Fruit fly (Drosophila melanogaster): ENCODE data around the gene CG6761.
A peak's percentile ranks its signal among the peaks of the same experiment; 100 is the strongest.

The CG6761 gene

DNA sequence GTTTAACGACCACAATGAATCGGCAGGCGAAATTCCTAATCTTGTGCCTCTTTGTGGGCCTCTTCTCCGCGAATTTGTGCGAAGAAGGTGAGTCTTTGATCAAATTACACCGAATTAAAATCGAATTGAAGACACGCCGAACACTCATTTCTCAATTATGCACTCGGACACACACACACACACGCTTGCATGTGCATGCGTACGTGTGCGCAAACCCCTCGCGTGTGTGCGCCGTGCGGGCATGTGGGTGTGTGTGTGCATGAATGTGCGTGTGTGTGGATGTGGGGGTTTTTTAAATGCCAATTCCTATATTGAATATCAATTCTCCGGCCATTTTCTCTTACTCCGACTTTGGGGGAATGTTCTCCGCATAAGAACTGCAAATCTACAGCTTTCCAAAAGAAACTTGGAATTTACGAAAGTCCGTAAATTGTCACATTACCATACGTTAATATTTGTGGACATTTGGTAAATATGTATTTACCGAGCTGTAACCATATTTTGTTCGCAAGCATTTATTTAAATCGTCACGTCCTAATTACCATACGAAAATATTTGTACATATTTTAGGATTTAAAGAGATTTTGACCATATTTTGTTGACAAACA lies 11.2 kb upstream of the CG6761 start (continued):
- TF ChIP-seq Chrac-16 (GFP tag; optimal IDR thresholded peaks at IDR 0.05) (no peak), chinmo (GFP tag; IDR thresholded peaks at IDR 0.05; ENCODE audit: partially characterized antibody) (peak; percentile 93; the same call in 3 of the 4 replicates), CG15479 (GFP tag; optimal IDR thresholded peaks at IDR 0.05) (peak; percentile 64), sug (tag; optimal IDR thresholded peaks at IDR 0.05) (no peak), Rfx (GFP tag; IDR thresholded peaks at IDR 0.05) (no peak; the same call in 1 of the 2 replicates), CG17802 (tag; optimal IDR thresholded peaks at IDR 0.05) (no peak), Spps (tag; optimal IDR thresholded peaks at IDR 0.05) (no peak), inv (GFP tag; IDR thresholded peaks at IDR 0.05; ENCODE audit: partially characterized antibody) (no peak), her (GFP tag; optimal IDR thresholded peaks at IDR 0.05) (no peak), CG7987 (GFP tag; optimal IDR thresholded peaks at IDR 0.05) (no peak), Sry-δ (GFP tag; optimal IDR thresholded peaks at IDR 0.05) (no peak), CrebB (tag; optimal IDR thresholded peaks at IDR 0.05) (no peak), sqz (GFP tag; optimal IDR thresholded peaks at IDR 0.05) (no peak), CG8388 (GFP tag; optimal IDR thresholded peaks at IDR 0.05) (no peak), sisA (GFP tag; IDR thresholded peaks at IDR 0.05) (no peak), odd (GFP tag; optimal IDR thresholded peaks at IDR 0.05) (no peak), PHDP (tag; optimal IDR thresholded peaks at IDR 0.05) (no peak), CG17385 (GFP tag; optimal IDR thresholded peaks at IDR 0.05) (no peak), Jarid2 (GFP tag; optimal IDR thresholded peaks at IDR 0.05) (no peak), Dll (GFP tag; IDR thresholded peaks at IDR 0.05; ENCODE audit: partially characterized antibody) (0 out of 4 replicates have a peak, but pooled peaks have one; percentile 26), CG14667 (GFP tag; IDR thresholded peaks at IDR 0.05) (no peak), CG13775 (GFP tag; optimal IDR thresholded peaks at IDR 0.05) (no peak), CG12299 (tag; optimal IDR thresholded peaks at IDR 0.05) (no peak), cwo (GFP tag; optimal IDR thresholded peaks at IDR 0.05) (no peak), Bgb (GFP tag; IDR thresholded peaks at IDR 0.05; ENCODE audit: partially characterized antibody) (no peak), Bteb2 (GFP tag; optimal IDR thresholded peaks at IDR 0.05) (no peak), CG31388 (GFP tag; optimal IDR thresholded peaks at IDR 0.05) (no peak), CG7372 (GFP tag; IDR thresholded peaks at IDR 0.05) (no peak), Hsf (GFP tag; optimal IDR thresholded peaks at IDR 0.05) (no peak), nom (GFP tag; optimal IDR thresholded peaks at IDR 0.05) (peak; percentile 14), CG12659 (GFP tag; optimal IDR thresholded peaks at IDR 0.05) (no peak), Hr39 (optimal IDR thresholded peaks at IDR 0.05) (peak; percentile 95), E2f1 (GFP tag; IDR thresholded peaks at IDR 0.05) (no peak), CG4404 (GFP tag; IDR thresholded peaks at IDR 0.05) (no peak), gfzf (GFP tag; optimal IDR thresholded peaks at IDR 0.05) (no peak), Side (GFP tag; optimal IDR thresholded peaks at IDR 0.05) (no peak), CG33213 (GFP tag; optimal IDR thresholded peaks at IDR 0.05) (no peak), CG2712 (tag; optimal IDR thresholded peaks at IDR 0.05) (no peak), CG11456 (GFP tag; IDR thresholded peaks at IDR 0.05) (no peak), YL-1 (GFP tag; optimal IDR thresholded peaks at IDR 0.05) (peak; percentile 71), grau (tag; optimal IDR thresholded peaks at IDR 0.05) (no peak), Dad (GFP tag; optimal IDR thresholded peaks at IDR 0.05) (no peak), wdn (GFP tag; IDR thresholded peaks at IDR 0.05) (no peak), H2.0 (GFP tag; IDR thresholded peaks at IDR 0.05) (no peak), schlank (tag; optimal IDR thresholded peaks at IDR 0.05) (no peak), Trl (optimal IDR thresholded peaks at IDR 0.05) (peak in 1 of 2 experiments; percentile 29), Trl (GFP tag; optimal IDR thresholded peaks at IDR 0.05) (no peak), MESR4 (GFP tag; optimal IDR thresholded peaks at IDR 0.05) (peak; percentile 76), run (tag; optimal IDR thresholded peaks at IDR 0.05) (no peak), CG12104 (GFP tag; optimal IDR thresholded peaks at IDR 0.05) (no peak), D19B (GFP tag; optimal IDR thresholded peaks at IDR 0.05) (no peak)
